Worm (Caenorhabditis elegans) whole organism, late embryonic: ENCODE results near the gene prx-3.

Experiments used
- C38D4.7 ChIP-seq: fragments of 200-800 bp; sonication (Bioruptor generic); optimal IDR thresholded peaks from 2 replicates; lab custom pipeline; 2018; ENCODE audit warnings: mild to moderate bottlenecking, missing genetic modification characterization, moderate library complexity, missing compliant biosample characterization
- K09A11.1 ChIP-seq: sonication (generic microtip); optimal IDR thresholded peaks from 2 replicates; lab custom pipeline; 2017; ENCODE audit warnings: antibody characterized with exemption, mild to moderate bottlenecking, missing genetic modification characterization, missing compliant biosample characterization; ENCODE audit not compliant: insufficient read depth
- Y22D7AL.16 ChIP-seq: sonication (generic microtip); optimal IDR thresholded peaks from 2 replicates; lab custom pipeline; 2016; ENCODE audit warnings: missing genetic modification characterization, missing compliant biosample characterization
- ama-1 ChIP-seq: fragments of 150-350 bp; optimal IDR thresholded peaks from 2 replicates; lab custom pipeline; 2014
- ceh-14 ChIP-seq: sonication (generic microtip); optimal IDR thresholded peaks from 2 replicates; lab custom pipeline; 2016; ENCODE audit warnings: missing genotype, missing genetic modification characterization, missing compliant biosample characterization
- ceh-19 ChIP-seq: fragments of 200-800 bp; sonication (Bioruptor generic); optimal IDR thresholded peaks from 2 replicates; lab custom pipeline; 2018; ENCODE audit warnings: mild to moderate bottlenecking, missing genetic modification characterization, missing compliant biosample characterization
- ceh-24 ChIP-seq: sonication (generic microtip); optimal IDR thresholded peaks from 2 replicates; lab custom pipeline; 2016; ENCODE audit warnings: mild to moderate bottlenecking, missing genetic modification characterization, missing compliant biosample characterization
- ceh-30 ChIP-seq: fragments of 150-350 bp; optimal IDR thresholded peaks from 2 replicates; lab custom pipeline; 2014; ENCODE audit warnings: missing biosample characterization, missing genetic modification characterization
- ceh-31 ChIP-seq: sonication (generic microtip); optimal IDR thresholded peaks from 2 replicates; lab custom pipeline; 2016; ENCODE audit warnings: missing genetic modification characterization, missing compliant biosample characterization
- ceh-48 ChIP-seq: sonication (generic microtip); optimal IDR thresholded peaks from 2 replicates; lab custom pipeline; 2016; ENCODE audit warnings: missing genetic modification characterization, inconsistent platforms, missing compliant biosample characterization
- ceh-6 ChIP-seq: fragments of 200-800 bp; sonication (Bioruptor generic); optimal IDR thresholded peaks from 2 replicates; lab custom pipeline; 2018; ENCODE audit warnings: mild to moderate bottlenecking, missing genetic modification characterization, missing compliant biosample characterization
- che-1 ChIP-seq: sonication (generic microtip); optimal IDR thresholded peaks from 2 replicates; lab custom pipeline; 2016; ENCODE audit warnings: mild to moderate bottlenecking, missing genetic modification characterization, missing compliant biosample characterization
- elt-2 ChIP-seq: sonication (generic microtip); optimal IDR thresholded peaks from 2 replicates; lab custom pipeline; 2016; ENCODE audit warnings: missing genetic modification reagents, missing genetic modification characterization, missing compliant biosample characterization
- fax-1 ChIP-seq: sonication (generic microtip); optimal IDR thresholded peaks from 2 replicates; lab custom pipeline; 2016; ENCODE audit warnings: missing genotype, missing genetic modification characterization, missing compliant biosample characterization
- gmeb-2 ChIP-seq: sonication (generic microtip); optimal IDR thresholded peaks from 2 replicates; lab custom pipeline; 2016; ENCODE audit warnings: missing genetic modification characterization, inconsistent platforms, missing compliant biosample characterization
- hlh-6 ChIP-seq: sonication (generic microtip); optimal IDR thresholded peaks from 2 replicates; lab custom pipeline; 2016; ENCODE audit warnings: missing genotype, missing genetic modification characterization, missing compliant biosample characterization
- hlh-8 ChIP-seq: sonication (generic microtip); optimal IDR thresholded peaks from 2 replicates; lab custom pipeline; 2016; ENCODE audit warnings: missing genotype, missing genetic modification characterization, missing compliant biosample characterization
- madf-2 ChIP-seq: sonication (generic microtip); optimal IDR thresholded peaks from 2 replicates; lab custom pipeline; 2017; ENCODE audit warnings: missing genetic modification characterization, missing compliant biosample characterization
- mec-3 ChIP-seq: sonication (generic microtip); optimal IDR thresholded peaks from 2 replicates; lab custom pipeline; 2016; ENCODE audit warnings: borderline replicate concordance, missing genetic modification characterization, missing compliant biosample characterization
- nfya-1 ChIP-seq: sonication (generic microtip); optimal IDR thresholded peaks from 2 replicates; lab custom pipeline; 2017; ENCODE audit warnings: missing genetic modification characterization, mild to moderate bottlenecking, missing compliant biosample characterization, antibody characterized with exemption, moderate library complexity
- odd-2 ChIP-seq: sonication (generic microtip); optimal IDR thresholded peaks from 2 replicates; lab custom pipeline; 2017; ENCODE audit warnings: antibody characterized with exemption, mild to moderate bottlenecking, missing genetic modification characterization, missing compliant biosample characterization
- pag-3 ChIP-seq: sonication (generic microtip); optimal IDR thresholded peaks from 2 replicates; lab custom pipeline; 2016; ENCODE audit warnings: missing compliant biosample characterization, missing genetic modification characterization, borderline replicate concordance
- pax-1 ChIP-seq: fragments of 150-350 bp; optimal IDR thresholded peaks from 2 replicates; lab custom pipeline; 2014; ENCODE audit warnings: missing biosample characterization, missing genetic modification characterization
- pha-2 ChIP-seq: sonication (generic microtip); optimal IDR thresholded peaks from 2 replicates; lab custom pipeline; 2017; ENCODE audit warnings: mild to moderate bottlenecking, missing genetic modification characterization, missing compliant biosample characterization
- pha-4 ChIP-seq: fragments of 150-350 bp; optimal IDR thresholded peaks from 2 replicates; lab custom pipeline; 2018; ENCODE audit warnings: missing biosample characterization, missing genetic modification reagents, missing genetic modification characterization
- pqm-1 ChIP-seq: sonication (generic microtip); optimal IDR thresholded peaks from 2 replicates; lab custom pipeline; 2016; ENCODE audit warnings: missing genetic modification characterization, missing compliant biosample characterization
- pros-1 ChIP-seq: fragments of 150-350 bp; optimal IDR thresholded peaks from 2 replicates; lab custom pipeline; 2014; ENCODE audit warnings: missing biosample characterization, missing genetic modification reagents, missing genetic modification characterization
- ref-2 ChIP-seq: sonication (generic microtip); optimal IDR thresholded peaks from 2 replicates; lab custom pipeline; 2016; ENCODE audit warnings: missing genetic modification characterization, missing compliant biosample characterization
- rnt-1 ChIP-seq: sonication (generic microtip); optimal IDR thresholded peaks from 2 replicates; lab custom pipeline; 2016; ENCODE audit warnings: missing genetic modification characterization, missing compliant biosample characterization
- sdc-2 ChIP-seq: sonication (generic microtip); optimal IDR thresholded peaks from 2 replicates; lab custom pipeline; 2016; ENCODE audit warnings: missing genotype, missing genetic modification characterization, missing compliant biosample characterization
- sox-2 ChIP-seq: fragments of 200-800 bp; sonication (Bioruptor generic); IDR thresholded peaks from 2 replicates; pipeline ENCODE4 v1.3.6; 2022; ENCODE audit warnings: missing genetic modification reagents, missing genetic modification characterization, missing compliant biosample characterization
- sox-4 ChIP-seq: sonication (generic microtip); optimal IDR thresholded peaks from 2 replicates; lab custom pipeline; 2017; ENCODE audit warnings: mild to moderate bottlenecking, missing genetic modification characterization, inconsistent platforms, missing compliant biosample characterization
- syd-9 ChIP-seq: sonication (generic microtip); optimal IDR thresholded peaks from 2 replicates; lab custom pipeline; 2016; ENCODE audit warnings: mild to moderate bottlenecking, missing genetic modification characterization, moderate library complexity, missing compliant biosample characterization
- tbx-2 ChIP-seq: sonication (generic microtip); optimal IDR thresholded peaks from 2 replicates; lab custom pipeline; 2016; ENCODE audit warnings: missing genetic modification characterization, missing compliant biosample characterization
- ttx-3 ChIP-seq: sonication (generic microtip); optimal IDR thresholded peaks from 2 replicates; lab custom pipeline; 2016; ENCODE audit warnings: missing genetic modification reagents, missing genetic modification characterization, missing compliant biosample characterization
- unc-42 ChIP-seq: sonication (generic microtip); optimal IDR thresholded peaks from 2 replicates; lab custom pipeline; 2016; ENCODE audit warnings: missing genotype, missing genetic modification characterization, missing compliant biosample characterization
- unc-55 ChIP-seq: sonication (generic microtip); optimal IDR thresholded peaks from 2 replicates; lab custom pipeline; 2017; ENCODE audit warnings: missing biosample characterization, missing genetic modification reagents, missing genetic modification characterization
- unc-86 ChIP-seq: sonication (generic microtip); optimal IDR thresholded peaks from 2 replicates; lab custom pipeline; 2016; ENCODE audit warnings: missing genetic modification characterization, missing compliant biosample characterization

Gene prx-3

DNA sequence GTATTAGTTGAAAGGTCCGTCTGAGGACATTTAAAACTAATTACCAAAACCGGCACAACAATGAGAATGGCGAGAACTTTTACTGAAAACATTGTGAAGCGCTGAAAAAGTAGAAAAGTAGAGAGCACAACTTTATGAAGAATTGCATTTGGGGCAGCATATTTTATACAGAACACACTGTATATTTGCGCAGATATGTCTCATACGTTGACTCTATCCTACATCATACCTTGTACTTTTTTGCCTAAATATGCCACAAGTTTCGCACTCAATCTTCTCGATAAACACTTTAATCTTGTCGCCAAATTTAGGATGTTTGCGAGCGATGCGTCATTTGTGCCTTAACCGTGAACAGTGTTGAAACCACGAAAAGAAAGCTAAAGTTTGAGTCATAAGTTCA is 9.4 kb downstream of the prx-3 start, which contains the start of gene C15H9.11:
C15H9.11 (minus strand) TSS at position 101 of the 400 bp plus-strand sequence.
- TF ChIP-seq pax-1 (tag; lab: Kevin White, UChicago) (no peak), fax-1 (no peak), pha-2 (tag; lab: Kevin White, UChicago) (no peak), sox-4 (tag; lab: Kevin White, UChicago) (no peak), Y22D7AL.16 (tag; lab: Kevin White, UChicago) (no peak), tbx-2 (tag; lab: Kevin White, UChicago) (no peak), ceh-30 (tag; lab: Kevin White, UChicago) (no peak), sdc-2 (tag; lab: Kevin White, UChicago) (no peak), unc-86 (tag; lab: Kevin White, UChicago) (no peak), K09A11.1 (tag; lab: Kevin White, UChicago) (no peak), mec-3 (tag; lab: Kevin White, UChicago) (no peak), odd-2 (no peak), pag-3 (tag; lab: Kevin White, UChicago) (no peak)
- TF ChIP-seq, all 69 proteins: peak for 0

DNA sequence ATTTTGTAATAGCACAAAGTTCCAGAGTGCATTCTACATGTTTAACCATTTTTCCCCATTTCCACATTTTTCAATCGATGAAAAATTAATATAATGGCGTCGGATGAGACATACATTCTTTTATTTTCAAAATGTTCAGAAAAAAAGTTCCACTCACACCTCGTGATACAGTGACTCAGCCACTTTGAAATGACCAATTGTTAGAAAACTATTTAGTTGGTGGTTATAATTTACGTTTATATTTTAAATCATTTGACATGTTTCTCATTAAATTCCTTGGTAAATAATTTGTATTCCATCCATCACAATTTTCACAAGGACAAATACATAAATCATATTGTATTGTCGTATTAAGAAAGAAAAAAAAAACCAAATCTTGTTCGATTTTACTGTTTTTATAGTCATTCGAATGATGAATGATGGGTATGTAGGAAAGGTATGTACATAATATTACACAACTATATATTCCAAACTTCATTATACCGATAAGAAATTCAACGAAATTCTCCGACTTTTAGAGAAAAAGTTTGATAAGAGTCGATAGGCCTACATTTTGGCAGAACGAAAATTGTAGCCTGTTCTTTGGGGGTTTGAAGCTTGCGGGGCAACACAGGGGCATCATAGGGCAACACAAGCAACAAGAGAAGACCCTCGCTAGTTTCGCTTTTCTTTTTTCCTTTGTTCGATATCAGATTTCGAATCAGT is 12.2 kb downstream of the prx-3 start:
- no peak for TF ChIP-seq madf-2 (tag; lab: Kevin White, UChicago)
- no peak for TF ChIP-seq ceh-6 (GFP tag; lab: Kevin White, UChicago)
- TF ChIP-seq sdc-2 (tag; lab: Kevin White, UChicago) = no peak
- TF ChIP-seq pha-2 (tag; lab: Kevin White, UChicago) = no peak
- TF ChIP-seq ceh-14 (tag; lab: Kevin White, UChicago) = no peak
- TF ChIP-seq gmeb-2 (tag; lab: Kevin White, UChicago) = no peak
- no peak for TF ChIP-seq hlh-8 (tag; lab: Kevin White, UChicago)
- no peak for TF ChIP-seq ama-1

DNA sequence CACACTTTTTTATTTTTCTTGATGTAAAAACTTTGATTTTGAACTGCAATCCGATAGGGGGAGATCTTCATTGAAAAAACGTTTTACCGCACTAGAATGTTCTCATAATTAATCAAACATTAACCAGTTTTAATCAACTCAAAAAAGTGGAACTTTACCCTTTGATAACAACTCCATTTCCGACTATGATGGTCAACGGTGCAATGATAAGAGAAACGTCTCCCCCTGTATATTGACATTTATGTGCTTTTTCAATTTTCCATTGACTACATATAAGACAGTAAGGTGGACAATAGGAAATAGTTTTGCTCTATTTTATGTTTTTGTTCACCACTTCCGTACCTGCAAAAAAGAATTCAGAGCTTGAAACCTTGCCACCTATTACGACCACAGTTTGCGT is 14.3 kb downstream of the prx-3 start:
- TF ChIP-seq unc-55 (GFP tag; lab: Kevin White, UChicago) (no peak), elt-2 (tag; lab: Kevin White, UChicago) (peak; percentile 47)

DNA sequence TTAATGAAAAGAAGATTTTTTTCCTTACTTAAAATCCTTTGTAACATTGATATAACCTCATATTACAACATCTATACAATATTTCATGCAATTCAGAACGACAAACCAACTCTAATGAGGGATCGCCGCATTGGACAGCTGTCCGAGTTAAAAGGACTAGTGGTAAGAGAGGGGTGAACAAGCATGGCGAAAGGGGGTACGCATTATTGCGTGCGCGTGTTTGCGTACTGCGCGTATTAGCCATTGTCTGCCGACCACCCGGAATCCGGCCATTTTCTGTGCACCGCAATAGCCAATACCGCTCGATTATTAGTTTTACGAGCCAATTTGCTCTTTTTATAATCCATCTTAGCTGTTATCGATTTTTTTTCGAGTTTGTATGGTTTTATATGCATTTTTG is 15.2 kb downstream of the prx-3 start, which contains the start of gene C15H9.4:
C15H9.4 (plus strand) TSS at position 93 of the 400 bp plus-strand sequence.
- peak; percentile 6 for TF ChIP-seq ceh-19 (GFP tag; lab: Kevin White, UChicago)
- TF ChIP-seq che-1 (tag; lab: Kevin White, UChicago) = no peak
- TF ChIP-seq pha-4 (tag; lab: Kevin White, UChicago) = no peak
- no peak for TF ChIP-seq pax-1 (tag; lab: Kevin White, UChicago)
- peak; percentile 74 for TF ChIP-seq nfya-1 (tag; lab: Kevin White, UChicago)
- TF ChIP-seq pros-1 = no peak
- no peak for TF ChIP-seq hlh-8 (tag; lab: Kevin White, UChicago)
- peak; percentile 76 for TF ChIP-seq sox-2 (GFP tag; lab: Robert Waterston, UW)
- TF ChIP-seq syd-9 (tag; lab: Kevin White, UChicago) = no peak
- peak; percentile 57 for TF ChIP-seq ceh-31 (tag; lab: Kevin White, UChicago)
- TF ChIP-seq sdc-2 (tag; lab: Kevin White, UChicago) = peak; percentile 56
- TF ChIP-seq unc-55 (GFP tag; lab: Kevin White, UChicago) = peak; percentile 31
- peak; percentile 53 for TF ChIP-seq tbx-2 (tag; lab: Kevin White, UChicago)
- peak; percentile 71 for TF ChIP-seq pha-2 (tag; lab: Kevin White, UChicago)
- no peak for TF ChIP-seq ceh-24 (tag; lab: Kevin White, UChicago)
- no peak for TF ChIP-seq pqm-1 (tag; lab: Kevin White, UChicago)
- TF ChIP-seq unc-42 (tag; lab: Kevin White, UChicago) = peak; percentile 61
- TF ChIP-seq madf-2 (tag; lab: Kevin White, UChicago) = no peak
- peak; percentile 2 for TF ChIP-seq rnt-1
- peak; percentile 23 for TF ChIP-seq ref-2
- no peak for TF ChIP-seq ttx-3 (tag; lab: Kevin White, UChicago)
- no peak for TF ChIP-seq Y22D7AL.16 (tag; lab: Kevin White, UChicago)
- TF ChIP-seq ceh-48 (tag; lab: Kevin White, UChicago) = peak; percentile 14
- peak; percentile 40 for TF ChIP-seq ceh-14 (tag; lab: Kevin White, UChicago)
- TF ChIP-seq K09A11.1 (tag; lab: Kevin White, UChicago) = no peak
- TF ChIP-seq hlh-6 (tag; lab: Kevin White, UChicago) = no peak
- no peak for TF ChIP-seq C38D4.7
- TF ChIP-seq, all 69 proteins: peak for 13
